Worm (Caenorhabditis elegans): ENCODE results near the gene mdt-20.

mdt-20 gene

ce11 chrIV:1192765-1193164 lies 5.2 kb downstream of the mdt-20 start, which contains the start of gene spl-3:
Gene spl-3 (plus strand): TSS chrIV:1193065.
- TF ChIP-seq W03F9.2 (tag; optimal IDR thresholded peaks at IDR 0.05) (no peak), him-1 (tag; optimal IDR thresholded peaks at IDR 0.05) (no peak), dao-5 (tag; optimal IDR thresholded peaks at IDR 0.05) (no peak)

- no peak for TF ChIP-seq W03F9.2 (tag; optimal IDR thresholded peaks at IDR 0.05)
- TF ChIP-seq him-1 (tag; optimal IDR thresholded peaks at IDR 0.05): no peak
- no peak for TF ChIP-seq dao-5 (tag; optimal IDR thresholded peaks at IDR 0.05)
Measured at ce11 chrIV:1199501-1199900, 11.9 kb downstream of the mdt-20 start.

ce11 chrIV:1204870-1205269 lies 17.3 kb downstream of the mdt-20 start, which contains the start of gene dsl-2:
Gene dsl-2 (minus strand): TSS chrIV:1204970.
- TF ChIP-seq W03F9.2 (tag; optimal IDR thresholded peaks at IDR 0.05) (no peak), dao-5 (tag; optimal IDR thresholded peaks at IDR 0.05) (no peak), him-1 (tag; optimal IDR thresholded peaks at IDR 0.05) (no peak)

DNA sequence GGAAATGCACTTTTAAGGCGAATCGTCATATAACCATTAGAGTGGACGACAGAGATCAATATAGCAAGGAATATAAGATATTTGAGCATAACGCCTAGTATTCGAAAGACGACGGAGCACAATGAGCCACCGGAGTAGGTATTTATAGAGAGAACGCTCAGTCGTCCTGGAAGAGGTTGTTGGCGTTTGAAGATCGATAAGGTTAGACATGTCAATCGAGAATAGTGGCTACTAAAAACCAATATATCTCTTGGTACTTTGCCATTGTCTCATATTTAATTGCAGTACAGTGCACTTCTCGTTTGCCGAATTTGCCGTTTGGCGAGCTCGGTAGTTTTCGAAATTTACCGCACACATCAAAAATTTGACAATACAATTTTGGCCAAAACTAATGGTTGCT lies 20.4 kb downstream of the mdt-20 start, which contains the start of gene dsl-1:
TSS of gene dsl-1 (minus strand) at position 101 of the 400 bp plus-strand sequence.
- TF ChIP-seq W03F9.2 (tag; optimal IDR thresholded peaks at IDR 0.05) (no peak), him-1 (tag; optimal IDR thresholded peaks at IDR 0.05) (no peak), dao-5 (tag; optimal IDR thresholded peaks at IDR 0.05) (no peak)

ce11 chrIV:1209320-1209719 lies 21.7 kb downstream of the mdt-20 start:
- TF ChIP-seq dao-5 (tag; optimal IDR thresholded peaks at IDR 0.05) (no peak), him-1 (tag; optimal IDR thresholded peaks at IDR 0.05) (no peak), W03F9.2 (tag; optimal IDR thresholded peaks at IDR 0.05) (no peak)

- TF ChIP-seq dao-5 (tag; optimal IDR thresholded peaks at IDR 0.05): no peak
- TF ChIP-seq W03F9.2 (tag; optimal IDR thresholded peaks at IDR 0.05): no peak
- TF ChIP-seq him-1 (tag; optimal IDR thresholded peaks at IDR 0.05): no peak
Measured at ce11 chrIV:1209813-1210212, 22.2 kb downstream of the mdt-20 start.

DNA sequence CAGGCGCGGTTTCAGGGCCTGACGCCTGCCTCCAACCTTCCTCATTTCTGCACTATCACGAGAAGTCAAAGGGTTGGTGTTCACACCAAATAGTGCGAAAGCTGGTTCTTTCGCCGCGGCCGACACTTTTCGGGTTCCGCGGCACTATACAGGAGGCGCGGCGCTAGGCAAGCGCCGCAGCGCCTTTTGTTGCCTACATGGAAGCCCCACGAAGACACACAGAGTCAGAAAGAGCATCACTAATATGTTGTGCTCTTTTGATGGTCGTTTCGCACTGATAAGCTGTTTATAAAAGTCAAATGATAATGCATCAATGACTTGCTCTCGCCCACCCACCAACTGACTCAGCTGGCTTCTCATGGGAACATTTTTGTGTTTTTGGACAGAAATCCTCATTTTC lies 24.3 kb downstream of the mdt-20 start:
- no peak for TF ChIP-seq him-1 (tag; optimal IDR thresholded peaks at IDR 0.05)
- TF ChIP-seq W03F9.2 (tag; optimal IDR thresholded peaks at IDR 0.05): no peak
- TF ChIP-seq dao-5 (tag; optimal IDR thresholded peaks at IDR 0.05): no peak

DNA sequence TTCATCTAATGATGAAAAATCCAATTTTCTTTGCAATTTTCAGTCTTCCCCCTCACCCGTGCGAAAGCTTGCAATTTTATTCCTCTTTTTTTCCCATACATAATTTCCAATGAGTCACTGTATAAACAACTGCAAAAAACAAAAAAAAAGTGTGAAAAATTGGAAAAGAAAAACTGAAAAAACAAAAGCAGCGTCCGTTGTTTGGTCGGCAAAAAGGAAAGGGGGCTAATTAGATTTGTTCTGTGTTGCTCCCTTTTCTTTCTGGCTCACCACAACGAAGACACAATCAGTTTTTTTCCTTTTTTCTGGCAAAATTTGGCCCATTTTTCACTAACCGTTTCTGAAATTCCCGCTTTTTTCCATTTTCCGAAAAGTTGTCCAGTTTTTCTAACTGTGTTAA lies 24.8 kb downstream of the mdt-20 start:
- TF ChIP-seq dao-5 (tag; optimal IDR thresholded peaks at IDR 0.05) (no peak), W03F9.2 (tag; optimal IDR thresholded peaks at IDR 0.05) (no peak), him-1 (tag; optimal IDR thresholded peaks at IDR 0.05) (no peak)

DNA sequence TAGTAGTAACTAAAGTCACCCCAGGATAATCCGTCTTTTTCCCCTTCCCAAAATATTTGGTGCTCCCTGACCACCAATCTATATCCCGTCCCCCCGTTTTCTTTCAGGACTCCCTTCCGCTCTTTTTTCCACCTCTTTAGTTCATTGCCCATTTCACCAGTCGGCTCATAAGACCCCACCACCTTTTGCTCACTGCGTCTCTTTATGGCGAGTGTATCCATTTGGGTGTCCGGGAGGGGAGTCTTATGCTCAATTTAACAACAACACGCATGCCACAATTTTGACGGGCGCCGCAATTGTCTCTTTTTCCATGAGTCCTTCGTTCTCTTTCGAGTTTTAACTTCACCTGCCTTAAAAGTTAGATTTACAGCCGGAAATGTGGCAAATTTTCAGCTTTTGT lies 25.6 kb downstream of the mdt-20 start:
- no peak for TF ChIP-seq dao-5 (tag; optimal IDR thresholded peaks at IDR 0.05)

DNA sequence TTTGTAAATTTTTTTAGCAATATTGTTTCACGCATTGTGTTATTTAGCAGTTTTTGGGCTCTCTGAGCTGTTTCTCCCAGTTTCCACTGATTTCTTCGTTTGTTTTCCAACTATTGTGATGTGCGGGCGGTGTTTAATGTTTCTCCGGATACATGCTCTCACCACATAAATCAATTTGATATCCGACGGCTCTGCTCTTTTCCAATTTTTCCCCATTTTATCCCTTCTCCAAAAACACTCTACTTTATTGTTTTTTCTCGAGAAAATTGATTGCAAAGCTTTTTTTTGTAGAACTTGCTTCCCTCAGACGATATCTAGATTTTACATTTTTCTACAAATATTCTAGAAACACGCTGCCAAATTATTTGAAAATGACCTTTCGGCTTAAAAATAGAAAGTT lies 27.9 kb downstream of the mdt-20 start:
- TF ChIP-seq him-1 (tag; optimal IDR thresholded peaks at IDR 0.05) (no peak), W03F9.2 (tag; optimal IDR thresholded peaks at IDR 0.05) (no peak), dao-5 (tag; optimal IDR thresholded peaks at IDR 0.05) (no peak)

- TF ChIP-seq dao-5 (tag; optimal IDR thresholded peaks at IDR 0.05): no peak
- TF ChIP-seq him-1 (tag; optimal IDR thresholded peaks at IDR 0.05): no peak
- TF ChIP-seq W03F9.2 (tag; optimal IDR thresholded peaks at IDR 0.05): no peak
Measured at ce11 chrIV:1216290-1216689, 28.7 kb downstream of the mdt-20 start, which contains the start of gene W09G12.9. Gene W09G12.9 (plus strand): TSS chrIV:1216590.

ce11 chrIV:1221167-1221566 lies 33.6 kb downstream of the mdt-20 start, which contains the start of gene W09G12.10:
Gene W09G12.10 (minus strand): TSS chrIV:1221287.
- TF ChIP-seq dao-5 (tag; optimal IDR thresholded peaks at IDR 0.05) (no peak), W03F9.2 (tag; optimal IDR thresholded peaks at IDR 0.05) (no peak), him-1 (tag; optimal IDR thresholded peaks at IDR 0.05) (no peak)

DNA sequence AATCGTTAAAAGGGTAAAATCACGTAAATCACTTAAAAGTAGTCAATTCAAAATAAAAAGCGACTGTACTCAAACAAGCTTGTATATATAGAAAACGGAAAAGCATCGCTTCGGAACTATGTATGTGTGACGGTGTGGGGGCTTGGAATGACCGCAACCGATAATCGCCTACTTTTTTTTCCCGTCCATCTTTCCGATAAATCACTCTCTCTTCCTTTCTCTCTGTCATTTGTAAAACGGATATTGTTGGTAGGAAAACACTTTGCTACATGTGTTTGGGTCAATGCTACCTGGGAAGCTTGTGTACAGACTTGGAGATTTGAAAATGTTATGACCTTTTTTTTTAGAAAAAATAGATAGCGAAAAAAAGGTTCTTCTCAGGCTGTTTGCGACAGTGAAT lies 37.2 kb downstream of the mdt-20 start:
- no peak for TF ChIP-seq dao-5 (tag; optimal IDR thresholded peaks at IDR 0.05)
- no peak for TF ChIP-seq W03F9.2 (tag; optimal IDR thresholded peaks at IDR 0.05)
- no peak for TF ChIP-seq him-1 (tag; optimal IDR thresholded peaks at IDR 0.05)

DNA sequence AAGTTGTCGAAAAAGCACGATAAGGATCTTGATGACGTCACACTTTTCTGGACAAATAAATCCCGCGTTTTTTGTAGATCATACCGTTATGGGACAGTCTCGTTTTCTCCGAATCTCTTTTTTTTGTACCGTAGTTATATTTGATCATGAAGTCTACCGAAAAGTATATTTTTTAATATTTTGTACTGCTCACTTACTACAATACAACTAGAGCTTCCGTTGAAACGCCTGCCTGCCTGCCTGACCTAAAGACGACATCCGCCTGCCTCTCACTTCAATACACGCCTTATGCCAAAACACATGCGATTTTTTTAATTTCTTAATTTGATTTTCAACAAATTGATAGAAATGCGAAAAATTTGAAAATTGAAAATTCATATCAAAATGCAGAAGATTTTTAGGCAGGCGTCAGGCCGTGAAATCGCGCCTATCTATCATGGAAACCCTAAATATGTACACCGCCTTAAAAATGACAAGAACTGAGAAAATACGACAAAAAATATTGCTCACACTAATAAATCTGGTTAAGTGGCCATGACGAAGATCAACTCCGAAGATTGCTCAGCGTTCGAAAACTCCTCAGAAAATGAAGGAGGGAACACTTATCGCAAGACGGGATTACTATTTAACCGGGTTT lies 38.1 kb downstream of the mdt-20 start, which contains the start of gene W09G12.8:
TSS of gene W09G12.8 (plus strand) at position 587 of the 637 bp plus-strand sequence.
- TF ChIP-seq him-1 (tag; optimal IDR thresholded peaks at IDR 0.05) (no peak), dao-5 (tag; optimal IDR thresholded peaks at IDR 0.05) (no peak), W03F9.2 (tag; optimal IDR thresholded peaks at IDR 0.05) (no peak)

DNA sequence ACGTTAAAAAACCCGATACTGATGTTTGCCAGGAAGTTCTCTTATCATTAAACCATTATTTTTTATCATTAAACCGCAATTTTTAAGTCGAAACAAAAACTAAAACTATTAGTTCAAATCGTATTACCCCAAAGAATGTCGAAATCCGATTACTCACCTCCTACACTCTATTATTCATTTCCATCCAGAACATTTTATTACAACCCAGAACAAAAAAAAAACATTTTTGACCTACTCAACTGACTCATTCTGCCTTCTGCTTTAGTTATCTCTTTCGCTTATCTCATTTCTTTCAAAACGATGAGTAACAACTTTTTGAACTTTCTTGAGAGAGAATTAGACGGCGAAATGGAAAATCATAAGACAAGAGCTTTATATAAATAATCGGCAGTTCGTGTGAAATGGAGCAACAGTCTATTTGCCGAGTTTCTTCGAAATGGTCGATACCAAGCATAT lies 41.1 kb downstream of the mdt-20 start, which contains the start of gene W09G12.7:
TSS of gene W09G12.7 (plus strand) at position 406 of the 456 bp plus-strand sequence.
- TF ChIP-seq him-1 (tag; optimal IDR thresholded peaks at IDR 0.05) (no peak), W03F9.2 (tag; optimal IDR thresholded peaks at IDR 0.05) (no peak), dao-5 (tag; optimal IDR thresholded peaks at IDR 0.05) (no peak)
